Worm (Caenorhabditis elegans) whole organism, young adult: ENCODE measurements around the gene glb-16.

Experiments
- B0019.2 ChIP-seq: fragments of 200-800 bp; sonication (Bioruptor generic); conservative IDR thresholded peaks from 2 replicates; pipeline ENCODE4 v1.3.6; 2022; ENCODE audit warnings: missing genetic modification reagents, missing genetic modification characterization, missing compliant biosample characterization
- C17E4.6 ChIP-seq: fragments of 200-800 bp; sonication (Bioruptor generic); IDR thresholded peaks from 2 replicates; pipeline ENCODE4 v1.3.6; 2022; ENCODE audit warnings: missing genetic modification reagents, missing genetic modification characterization, missing compliant biosample characterization
- D2030.7 ChIP-seq: fragments of 200-800 bp; sonication (Bioruptor generic); IDR thresholded peaks from 2 replicates; pipeline ENCODE4 v1.3.6; 2022; ENCODE audit warnings: missing genetic modification reagents, missing genetic modification characterization, missing compliant biosample characterization
- F10E7.11 ChIP-seq: sonication (generic microtip); optimal IDR thresholded peaks from 2 replicates; lab custom pipeline; 2017; ENCODE audit warnings: mild to moderate bottlenecking, missing genetic modification characterization, moderate library complexity, missing compliant biosample characterization
- F22D6.2 ChIP-seq: sonication (generic microtip); optimal IDR thresholded peaks from 2 replicates; lab custom pipeline; 2016; ENCODE audit warnings: mild to moderate bottlenecking, missing genetic modification characterization, missing compliant biosample characterization
- F33H1.4 ChIP-seq: fragments of 200-800 bp; sonication (Bioruptor generic); IDR thresholded peaks from 2 replicates; pipeline ENCODE4 v1.3.6; 2022; ENCODE audit warnings: missing genetic modification reagents, missing genetic modification characterization, missing compliant biosample characterization
- F57A8.1 ChIP-seq: fragments of 200-800 bp; sonication (Bioruptor generic); optimal IDR thresholded peaks from 2 replicates; lab custom pipeline; 2018; ENCODE audit warnings: mild to moderate bottlenecking, missing genetic modification characterization, moderate library complexity, missing compliant biosample characterization
- K12H6.12 ChIP-seq: fragments of 200-800 bp; sonication (Bioruptor generic); optimal IDR thresholded peaks from 2 replicates; lab custom pipeline; 2018; ENCODE audit warnings: mild to moderate bottlenecking, missing genetic modification characterization, missing compliant biosample characterization
- Y53G8AR.9 ChIP-seq: fragments of 200-800 bp; sonication (Bioruptor generic); conservative IDR thresholded peaks from 2 replicates; pipeline ENCODE4 v1.3.6; 2022; ENCODE audit warnings: missing genetic modification reagents, missing genetic modification characterization, missing compliant biosample characterization
- Y56A3A.18 ChIP-seq: fragments of 200-800 bp; sonication (Bioruptor generic); IDR thresholded peaks from 2 replicates; pipeline ENCODE4 v1.3.6; 2022; ENCODE audit warnings: missing genetic modification reagents, missing genetic modification characterization, missing compliant biosample characterization
- ZK185.1 ChIP-seq: sonication (generic microtip); optimal IDR thresholded peaks from 2 replicates; lab custom pipeline; 2016; ENCODE audit warnings: mild to moderate bottlenecking, missing genetic modification characterization, missing compliant biosample characterization; ENCODE audit not compliant: poor library complexity, severe bottlenecking
- aptf-3 ChIP-seq: fragments of 200-800 bp; sonication (Bioruptor generic); IDR thresholded peaks from 2 replicates; pipeline ENCODE4 v1.3.6; 2022; ENCODE audit warnings: missing genetic modification characterization, missing compliant biosample characterization
- atf-7 ChIP-seq: sonication (generic microtip); optimal IDR thresholded peaks from 2 replicates; lab custom pipeline; 2017; ENCODE audit warnings: mild to moderate bottlenecking, missing genetic modification characterization, missing compliant biosample characterization
- bed-2 ChIP-seq: fragments of 200-800 bp; sonication (Bioruptor generic); IDR thresholded peaks from 2 replicates; pipeline ENCODE4 v1.3.6; 2022; ENCODE audit warnings: missing genetic modification reagents, missing genetic modification characterization, missing compliant biosample characterization
- ceh-100 ChIP-seq: fragments of 200-800 bp; sonication (Bioruptor generic); IDR thresholded peaks from 2 replicates; pipeline ENCODE4 v1.3.6; 2022; ENCODE audit warnings: missing genetic modification reagents, missing genetic modification characterization, missing compliant biosample characterization
- ceh-40 ChIP-seq: fragments of 200-800 bp; sonication (Bioruptor generic); IDR thresholded peaks from 2 replicates; pipeline ENCODE4 v1.3.6; 2022; ENCODE audit warnings: missing genetic modification characterization, missing compliant biosample characterization
- ceh-58 ChIP-seq: fragments of 200-800 bp; sonication (Bioruptor generic); IDR thresholded peaks from 2 replicates; pipeline ENCODE4 v1.3.6; 2022; ENCODE audit warnings: missing genetic modification characterization, missing compliant biosample characterization
- ceh-79 ChIP-seq: sonication (generic microtip); optimal IDR thresholded peaks from 2 replicates; lab custom pipeline; 2017; ENCODE audit warnings: mild to moderate bottlenecking, missing genetic modification characterization, missing compliant biosample characterization
- die-1 ChIP-seq: sonication (generic microtip); optimal IDR thresholded peaks from 2 replicates; lab custom pipeline; 2016; ENCODE audit warnings: missing genotype, mild to moderate bottlenecking, missing genetic modification characterization, missing compliant biosample characterization
- dox-1 ChIP-seq: fragments of 200-800 bp; sonication (Bioruptor generic); IDR thresholded peaks from 2 replicates; pipeline ENCODE4 v1.3.6; 2022; ENCODE audit warnings: missing genetic modification reagents, missing genetic modification characterization, missing compliant biosample characterization
- ekl-4 ChIP-seq: fragments of 200-800 bp; sonication (Bioruptor generic); IDR thresholded peaks from 2 replicates; pipeline ENCODE4 v1.3.6; 2022; ENCODE audit warnings: missing genetic modification reagents, missing genetic modification characterization, missing compliant biosample characterization
- fkh-3 ChIP-seq: sonication (generic microtip); optimal IDR thresholded peaks from 2 replicates; lab custom pipeline; 2016; ENCODE audit warnings: mild to moderate bottlenecking, missing genetic modification characterization, missing compliant biosample characterization
- hlh-12 ChIP-seq: sonication (generic microtip); optimal IDR thresholded peaks from 2 replicates; lab custom pipeline; 2016; ENCODE audit warnings: missing genetic modification characterization, missing compliant biosample characterization
- let-607 ChIP-seq, 2 experiments: fragments of 200-800 bp in 1 of 2; sonication (Bioruptor generic) in 1 of 2; sonication (generic microtip) in 1 of 2; optimal IDR thresholded peaks; 2 replicates each; lab custom pipeline; 2016 to 2018; ENCODE audit warnings: mild to moderate bottlenecking in 2 of 2, missing compliant biosample characterization in 2 of 2, missing genetic modification characterization in 2 of 2, moderate library complexity in 2 of 2, missing genotype in 1 of 2
- lin-26 ChIP-seq: fragments of 200-800 bp; sonication (Bioruptor generic); IDR thresholded peaks from 2 replicates; pipeline ENCODE4 v1.3.6; 2022; ENCODE audit warnings: missing genetic modification reagents, missing genetic modification characterization, missing compliant biosample characterization
- lin-35 ChIP-seq, 3 experiments: fragments of 150-350 bp in 2 of 3; sonication (generic microtip) in 1 of 3; optimal IDR thresholded peaks; 2 replicates each; lab custom pipeline; 2014 to 2018; ENCODE audit warnings: missing biosample characterization in 3 of 3, missing genetic modification characterization in 3 of 3, missing genetic modification reagents in 3 of 3
- lir-1 ChIP-seq: fragments of 200-800 bp; sonication (Bioruptor generic); conservative IDR thresholded peaks from 2 replicates; pipeline ENCODE4 v1.3.6; 2022; ENCODE audit warnings: missing genetic modification reagents, missing genetic modification characterization, missing compliant biosample characterization
- madf-3 ChIP-seq: fragments of 200-800 bp; sonication (Bioruptor generic); IDR thresholded peaks from 2 replicates; pipeline ENCODE4 v1.3.6; 2022; ENCODE audit warnings: missing genetic modification reagents, missing genetic modification characterization, missing compliant biosample characterization
- mes-4 ChIP-seq: sonication (generic microtip); optimal IDR thresholded peaks from 2 replicates; lab custom pipeline; 2016; ENCODE audit warnings: missing genotype, missing genetic modification characterization, missing compliant biosample characterization
- nfya-1 ChIP-seq: sonication (generic microtip); optimal IDR thresholded peaks from 2 replicates; lab custom pipeline; 2017; ENCODE audit warnings: antibody characterized with exemption, missing compliant biosample characterization, missing genetic modification characterization, borderline replicate concordance; ENCODE audit not compliant: insufficient read depth
- nhr-90 ChIP-seq: sonication (generic microtip); optimal IDR thresholded peaks from 2 replicates; lab custom pipeline; 2016; ENCODE audit warnings: missing genotype, mild to moderate bottlenecking, missing genetic modification characterization, missing compliant biosample characterization
- pbrm-1 ChIP-seq: fragments of 200-800 bp; sonication (Bioruptor generic); IDR thresholded peaks from 2 replicates; pipeline ENCODE4 v1.3.6; 2022; ENCODE audit warnings: missing genetic modification reagents, missing genetic modification characterization, missing compliant biosample characterization
- pha-4 ChIP-seq: fragments of 150-350 bp; sonication (generic microtip); optimal IDR thresholded peaks from 2 replicates; lab custom pipeline; 2014; ENCODE audit warnings: missing biosample characterization, missing genetic modification reagents, missing genetic modification characterization
- rec-8 ChIP-seq, 2 experiments: sonication (generic microtip); optimal IDR thresholded peaks; 2 replicates each; lab custom pipeline; 2016; ENCODE audit warnings: mild to moderate bottlenecking in 2 of 2, missing genetic modification characterization in 2 of 2, missing genetic modification reagents in 2 of 2, missing genotype in 2 of 2, missing biosample characterization in 1 of 2, missing compliant biosample characterization in 1 of 2, moderate library complexity in 1 of 2
- rpc-1 ChIP-seq, 2 experiments: fragments of 150-350 bp in 1 of 2; sonication (generic microtip) in 1 of 2; optimal IDR thresholded peaks; 2 replicates each; lab custom pipeline; 2014 to 2018; ENCODE audit warnings: missing biosample characterization in 1 of 2, missing genetic modification characterization in 1 of 2, missing genetic modification reagents in 1 of 2, missing genotype in 1 of 2
- snpc-3.4 ChIP-seq: sonication (generic microtip); optimal IDR thresholded peaks from 2 replicates; lab custom pipeline; 2017; ENCODE audit warnings: missing genetic modification characterization, mild to moderate bottlenecking, missing compliant biosample characterization, antibody characterized with exemption, moderate library complexity, missing genotype, missing genetic modification reagents
- snpc-4 ChIP-seq, 5 experiments: fragments of 150-350 bp in 1 of 5; sonication (generic microtip) in 4 of 5; optimal IDR thresholded peaks; 2 replicates each; lab custom pipeline; 2014 to 2018; ENCODE audit warnings: missing genetic modification characterization in 5 of 5, missing biosample characterization in 3 of 5, antibody characterized with exemption in 2 of 5, mild to moderate bottlenecking in 2 of 5, missing compliant biosample characterization in 2 of 5, missing genotype in 2 of 5, moderate library complexity in 2 of 5, missing genetic modification reagents in 1 of 5
- tbx-9 ChIP-seq: sonication (generic microtip); optimal IDR thresholded peaks from 2 replicates; lab custom pipeline; 2016; ENCODE audit warnings: borderline replicate concordance, missing genetic modification characterization, inconsistent platforms, missing compliant biosample characterization
- zfh-2 ChIP-seq: fragments of 200-800 bp; sonication (Bioruptor generic); conservative IDR thresholded peaks from 2 replicates; pipeline ENCODE4 v1.3.6; 2022; ENCODE audit warnings: missing genetic modification reagents, missing genetic modification characterization, missing compliant biosample characterization
- ztf-22 ChIP-seq: fragments of 200-800 bp; sonication (Bioruptor generic); optimal IDR thresholded peaks from 2 replicates; lab custom pipeline; 2018; ENCODE audit warnings: mild to moderate bottlenecking, missing genetic modification characterization, moderate library complexity, missing compliant biosample characterization
- ztf-25 ChIP-seq: fragments of 200-800 bp; sonication (Bioruptor generic); IDR thresholded peaks from 2 replicates; pipeline ENCODE4 v1.3.6; 2022; ENCODE audit warnings: missing genetic modification reagents, missing genetic modification characterization, missing compliant biosample characterization

Gene glb-16

DNA sequence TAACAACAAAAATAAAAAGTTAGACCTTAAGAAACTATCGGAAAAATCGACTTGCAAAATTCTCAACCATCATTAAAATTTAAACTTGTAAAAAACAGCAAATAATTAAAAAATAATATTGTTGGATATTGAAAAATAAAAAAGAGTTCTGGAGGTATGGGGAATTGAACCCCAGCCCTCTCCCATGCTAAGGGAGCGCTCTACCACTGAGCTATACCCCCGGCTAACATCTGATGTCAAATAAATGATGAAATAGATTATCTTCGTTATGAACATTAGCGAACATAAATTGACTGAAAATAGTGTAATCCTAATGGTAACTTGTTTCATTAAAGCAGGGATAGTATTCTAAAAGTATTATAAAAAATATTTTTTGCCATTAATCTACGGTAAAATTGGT lies 32.8 kb downstream of the glb-16 start (continued):
- TF ChIP-seq die-1 (tag; lab: Kevin White, UChicago) (peak; percentile 79), nhr-90 (tag; lab: Kevin White, UChicago) (peak; percentile 73), lin-26 (GFP tag; lab: Robert Waterston, UW) (peak; percentile 88), mes-4 (tag; lab: Kevin White, UChicago) (no peak), atf-7 (tag; lab: Kevin White, UChicago) (no peak), rpc-1 (optimal IDR thresholded peaks at IDR 0.05; lab: Kevin White, UChicago) (peak; percentile 94), rpc-1 (tag; optimal IDR thresholded peaks at IDR 0.05; lab: Kevin White, UChicago) (peak; percentile 96), B0019.2 (GFP tag; lab: Robert Waterston, UW) (no peak), pbrm-1 (peak; percentile 51; the same call in 1 of the 2 replicates), D2030.7 (GFP tag; lab: Robert Waterston, UW) (peak; percentile 34; the same call in 1 of the 2 replicates), madf-3 (no peak), F33H1.4 (GFP tag; lab: Robert Waterston, UW) (no peak), nfya-1 (no peak), ceh-79 (tag; lab: Kevin White, UChicago) (no peak), ztf-25 (0 out of 2 replicates have a peak, but pooled peaks have one; percentile 65), hlh-12 (tag; lab: Kevin White, UChicago) (peak; percentile 68), let-607 (tag; optimal IDR thresholded peaks at IDR 0.05; lab: Kevin White, UChicago) (no peak)

DNA sequence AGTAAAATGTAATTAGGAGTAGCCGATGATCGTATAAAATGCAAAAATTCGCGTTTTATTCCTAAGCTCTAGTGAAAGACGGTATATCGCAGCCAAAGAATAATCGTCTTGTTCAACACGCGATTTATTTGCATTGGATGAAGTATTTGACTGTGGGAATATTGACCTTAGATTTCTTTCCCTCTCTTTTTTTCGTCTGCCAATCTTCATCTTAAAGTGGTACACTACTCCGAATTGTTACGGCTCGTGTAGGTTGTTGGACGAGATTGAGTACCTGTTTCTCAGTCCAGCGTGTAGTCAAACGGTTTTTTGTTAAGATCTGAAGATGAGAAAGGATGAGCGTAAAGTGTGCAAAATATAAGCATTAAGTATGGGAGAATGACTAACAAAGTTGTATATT lies 33.4 kb downstream of the glb-16 start, which contains the start of gene lgc-11:
Gene lgc-11 (minus strand): TSS at position 101 of the 400 bp plus-strand sequence.
- TF ChIP-seq fkh-3 (tag; lab: Kevin White, UChicago) = no peak
- TF ChIP-seq lin-26 (GFP tag; lab: Robert Waterston, UW) = no peak

DNA sequence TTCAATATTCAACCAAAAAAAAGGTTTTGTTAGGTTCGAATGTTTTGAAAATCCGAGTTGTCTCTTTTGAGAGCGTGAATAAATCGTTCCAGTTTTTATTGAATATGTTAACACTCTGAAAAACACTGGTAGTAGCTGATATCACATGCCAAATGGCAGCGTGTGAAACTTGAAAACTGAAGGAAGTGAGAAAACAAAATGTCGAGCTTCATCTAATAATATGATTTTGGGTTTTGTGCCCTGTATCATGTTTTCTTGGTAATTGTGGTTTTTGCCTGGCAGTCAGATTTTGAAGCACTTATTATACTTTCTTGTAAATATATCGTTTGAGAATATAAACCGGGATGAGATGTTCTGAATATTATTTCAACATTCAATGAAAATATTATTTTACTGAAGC lies 37.1 kb downstream of the glb-16 start, which contains the start of gene F48E3.6:
Gene F48E3.6 (minus strand): TSS at position 101 of the 400 bp plus-strand sequence.
- TF ChIP-seq bed-2 (GFP tag; lab: Robert Waterston, UW) (no peak), pbrm-1 (no peak), F10E7.11 (no peak), F22D6.2 (tag; lab: Kevin White, UChicago) (no peak), Y53G8AR.9 (no peak), tbx-9 (tag; lab: Kevin White, UChicago) (no peak), aptf-3 (GFP tag; lab: Robert Waterston, UW) (no peak), rec-8 (tag; optimal IDR thresholded peaks at IDR 0.05; lab: Kevin White, UChicago) (no peak), F57A8.1 (no peak), ztf-22 (GFP tag; lab: Kevin White, UChicago) (no peak), ceh-40 (GFP tag; lab: Robert Waterston, UW) (no peak), pha-4 (no peak), let-607 (tag; optimal IDR thresholded peaks at IDR 0.05; lab: Kevin White, UChicago) (no peak), ceh-58 (GFP tag; lab: Robert Waterston, UW) (no peak)
- TF ChIP-seq, all 124 proteins: peak for 0

DNA sequence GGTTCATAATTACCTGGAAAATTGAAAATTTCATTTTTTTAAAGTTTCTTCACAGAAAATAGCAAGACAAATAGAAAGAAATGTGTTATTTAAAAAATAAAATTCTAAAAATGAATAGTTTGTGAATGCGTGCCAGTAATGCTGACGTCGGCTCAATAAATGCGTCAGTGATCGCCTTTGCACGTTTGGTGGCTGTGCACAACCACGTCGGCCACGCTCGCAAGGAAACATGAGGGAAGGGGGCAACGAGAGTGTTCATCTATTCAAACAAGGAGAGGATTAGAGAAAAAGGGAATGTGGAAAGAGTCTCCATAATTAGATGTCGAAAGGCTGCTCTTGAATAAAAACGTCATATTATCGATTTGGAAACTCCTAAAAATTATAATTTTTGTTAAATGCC lies 39.0 kb downstream of the glb-16 start, which contains the start of gene uggt-1:
Gene uggt-1 (minus strand): TSS at position 13 of the 400 bp plus-strand sequence.
- TF ChIP-seq dox-1 (GFP tag; lab: Robert Waterston, UW) = peak; percentile 94
- TF ChIP-seq Y56A3A.18 (GFP tag; lab: Robert Waterston, UW) = 0 out of 2 replicates have a peak, but pooled peaks have one; percentile 69
- peak; percentile 42 for TF ChIP-seq nhr-90 (tag; lab: Kevin White, UChicago)
- TF ChIP-seq ceh-100 (GFP tag; lab: Robert Waterston, UW) = peak; percentile 32; the same call in 1 of the 2 replicates
- 0 out of 2 replicates have a peak, but pooled peaks have one; percentile 48 for TF ChIP-seq madf-3
- peak; percentile 91 for TF ChIP-seq zfh-2 (GFP tag; lab: Robert Waterston, UW)
- TF ChIP-seq C17E4.6 (GFP tag; lab: Robert Waterston, UW) = 0 out of 2 replicates have a peak, but pooled peaks have one; percentile 33
- no peak for TF ChIP-seq F57A8.1
- TF ChIP-seq ZK185.1 = peak; percentile 88
- TF ChIP-seq lir-1 = peak; percentile 64; the same call in 1 of the 2 replicates
- peak in 1 of 3 experiments; percentile 87 for TF ChIP-seq lin-35 (GFP tag; optimal IDR thresholded peaks at IDR 0.05; lab: Kevin White, UChicago)
- TF ChIP-seq snpc-3.4 = peak; percentile 11
- peak; percentile 83 for TF ChIP-seq K12H6.12 (tag; lab: Kevin White, UChicago)
- TF ChIP-seq snpc-4 (GFP tag; optimal IDR thresholded peaks at IDR 0.05; lab: Kevin White, UChicago) = peak; percentile 15
- peak in 1 of 4 experiments; percentile 79 for TF ChIP-seq snpc-4 (tag; optimal IDR thresholded peaks at IDR 0.05; lab: Kevin White, UChicago)
- TF ChIP-seq ekl-4 (GFP tag; lab: Robert Waterston, UW) = 0 out of 2 replicates have a peak, but pooled peaks have one; percentile 42
